Worm (Caenorhabditis elegans) whole organism, L1 larva: ENCODE measurements around the gene acbp-4.

Experiments
- C04F5.9 ChIP-seq: sonication (generic microtip); optimal IDR thresholded peaks from 2 replicates; lab custom pipeline; 2016; ENCODE audit warnings: missing genetic modification characterization, missing compliant biosample characterization
- C16A3.4 ChIP-seq: fragments of 150-350 bp; optimal IDR thresholded peaks from 2 replicates; lab custom pipeline; 2014; ENCODE audit warnings: missing biosample characterization, missing genetic modification characterization
- C34B4.2 ChIP-seq: sonication (generic microtip); optimal IDR thresholded peaks from 2 replicates; lab custom pipeline; 2017; ENCODE audit warnings: mild to moderate bottlenecking, missing genetic modification characterization, missing compliant biosample characterization
- ceh-88 ChIP-seq: fragments of 200-800 bp; sonication (Bioruptor generic); IDR thresholded peaks from 2 replicates; pipeline ENCODE4 v1.3.6; 2022; ENCODE audit warnings: missing genetic modification characterization, missing compliant biosample characterization
- ces-1 ChIP-seq: fragments of 150-350 bp; optimal IDR thresholded peaks from 2 replicates; lab custom pipeline; 2014; ENCODE audit warnings: missing biosample characterization, missing genetic modification reagents, missing genetic modification characterization
- dpl-1 ChIP-seq, 3 experiments: fragments of 150-350 bp in 2 of 3; sonication (generic microtip) in 1 of 3; optimal IDR thresholded peaks; 2 replicates each; lab custom pipeline; 2014 to 2017; ENCODE audit warnings: missing biosample characterization in 3 of 3, missing genetic modification characterization in 3 of 3, missing genetic modification reagents in 3 of 3
- dsc-1 ChIP-seq: sonication (generic microtip); optimal IDR thresholded peaks from 2 replicates; lab custom pipeline; 2016; ENCODE audit warnings: mild to moderate bottlenecking, missing genetic modification characterization, missing compliant biosample characterization
- efl-1 ChIP-seq, 4 experiments: fragments of 150-350 bp; optimal IDR thresholded peaks in 3 of 4; peaks in 1 of 4; 1 replicate in 1 of 4; 2 replicates in 3 of 4; lab custom pipeline; 2014; ENCODE audit warnings: missing biosample characterization in 2 of 4, missing genetic modification characterization in 2 of 4, missing genetic modification reagents in 2 of 4
- egl-13 ChIP-seq: sonication (generic microtip); optimal IDR thresholded peaks from 2 replicates; lab custom pipeline; 2016; ENCODE audit warnings: missing genotype, missing genetic modification reagents, missing genetic modification characterization, missing compliant biosample characterization
- egl-27 ChIP-seq, 2 experiments: fragments of 150-350 bp in 1 of 2; sonication (generic microtip); optimal IDR thresholded peaks; 3 replicates each; lab custom pipeline; 2017 to 2018; ENCODE audit warnings: missing biosample characterization in 2 of 2, missing genetic modification characterization in 2 of 2, missing genetic modification reagents in 2 of 2
- elt-3 ChIP-seq, 6 experiments: fragments of 150-350 bp in 1 of 6; sonication (generic microtip); optimal IDR thresholded peaks; 2 replicates each; lab custom pipeline; 2017 to 2018; ENCODE audit warnings: missing biosample characterization in 6 of 6, missing genetic modification characterization in 6 of 6, inconsistent platforms in 1 of 6
- ets-5 ChIP-seq: fragments of 200-800 bp; sonication (Bioruptor generic); IDR thresholded peaks from 2 replicates; pipeline ENCODE4 v1.3.6; 2022; ENCODE audit warnings: missing genetic modification characterization, missing compliant biosample characterization
- fkh-10 ChIP-seq: sonication (generic microtip); optimal IDR thresholded peaks from 2 replicates; lab custom pipeline; 2017; ENCODE audit warnings: missing biosample characterization, missing genetic modification reagents, missing genetic modification characterization
- fkh-8 ChIP-seq: sonication (generic microtip); optimal IDR thresholded peaks from 2 replicates; lab custom pipeline; 2016; ENCODE audit warnings: mild to moderate bottlenecking, missing genetic modification characterization, missing compliant biosample characterization
- hlh-4 ChIP-seq: sonication (generic microtip); optimal IDR thresholded peaks from 2 replicates; lab custom pipeline; 2016; ENCODE audit warnings: mild to moderate bottlenecking, missing genetic modification characterization, missing compliant biosample characterization
- hpl-2 ChIP-seq: fragments of 150-350 bp; optimal IDR thresholded peaks from 2 replicates; lab custom pipeline; 2014; ENCODE audit warnings: missing biosample characterization, missing genetic modification reagents, missing genetic modification characterization
- isw-1 ChIP-seq: fragments of 200-800 bp; sonication (Bioruptor generic); IDR thresholded peaks from 2 replicates; pipeline ENCODE4 v1.3.6; 2022; ENCODE audit warnings: missing genetic modification characterization, missing compliant biosample characterization
- lin-14 ChIP-seq: fragments of 200-800 bp; sonication (Bioruptor generic); optimal IDR thresholded peaks from 2 replicates; lab custom pipeline; 2018; ENCODE audit warnings: mild to moderate bottlenecking, missing genetic modification characterization, moderate library complexity, missing compliant biosample characterization
- lin-15B ChIP-seq: fragments of 150-350 bp; sonication (generic microtip); optimal IDR thresholded peaks from 3 replicates; lab custom pipeline; 2014; ENCODE audit warnings: missing biosample characterization, missing genetic modification characterization
- lin-35 ChIP-seq, 2 experiments: fragments of 150-350 bp; optimal IDR thresholded peaks; 2 replicates each; lab custom pipeline; 2014; ENCODE audit warnings: missing biosample characterization in 2 of 2, missing genetic modification characterization in 2 of 2, missing genetic modification reagents in 2 of 2
- lir-3 ChIP-seq: sonication (generic microtip); optimal IDR thresholded peaks from 2 replicates; lab custom pipeline; 2016; ENCODE audit warnings: mild to moderate bottlenecking, missing genetic modification characterization, moderate library complexity, missing compliant biosample characterization; ENCODE audit not compliant: poor library complexity
- lsy-2 ChIP-seq, 2 experiments: fragments of 150-350 bp; optimal IDR thresholded peaks; 2 replicates each; lab custom pipeline; 2014; ENCODE audit warnings: missing biosample characterization in 2 of 2, missing genetic modification characterization in 2 of 2
- nhr-12 ChIP-seq: sonication (generic microtip); optimal IDR thresholded peaks from 2 replicates; lab custom pipeline; 2017; ENCODE audit warnings: missing biosample characterization, missing genetic modification characterization
- nhr-237 ChIP-seq: fragments of 150-350 bp; optimal IDR thresholded peaks from 2 replicates; lab custom pipeline; 2014; ENCODE audit warnings: missing biosample characterization, missing genetic modification characterization
- nhr-28 ChIP-seq: fragments of 150-350 bp; optimal IDR thresholded peaks from 2 replicates; lab custom pipeline; 2014; ENCODE audit warnings: missing biosample characterization, missing genetic modification characterization
- nhr-47 ChIP-seq: sonication (generic microtip); optimal IDR thresholded peaks from 2 replicates; lab custom pipeline; 2016; ENCODE audit warnings: mild to moderate bottlenecking, missing genetic modification characterization, moderate library complexity, missing compliant biosample characterization
- nhr-71 ChIP-seq: sonication (generic microtip); optimal IDR thresholded peaks from 2 replicates; lab custom pipeline; 2016; ENCODE audit warnings: mild to moderate bottlenecking, missing genetic modification characterization, moderate library complexity, missing compliant biosample characterization
- nhr-77 ChIP-seq: fragments of 150-350 bp; optimal IDR thresholded peaks from 2 replicates; lab custom pipeline; 2014; ENCODE audit warnings: missing biosample characterization, missing genetic modification characterization
- nhr-84 ChIP-seq: sonication (generic microtip); optimal IDR thresholded peaks from 2 replicates; lab custom pipeline; 2017; ENCODE audit warnings: missing biosample characterization, missing genetic modification characterization
- nhr-85 ChIP-seq: sonication (generic microtip); peaks from one replicate; lab custom pipeline; 2016; ENCODE audit warnings: missing genetic modification characterization, inconsistent platforms, missing compliant biosample characterization
- skn-1 ChIP-seq: fragments of 150-350 bp; optimal IDR thresholded peaks from 2 replicates; lab custom pipeline; 2014; ENCODE audit warnings: missing biosample characterization, missing genetic modification characterization
- sox-4 ChIP-seq: sonication (generic microtip); optimal IDR thresholded peaks from 2 replicates; lab custom pipeline; 2016; ENCODE audit warnings: missing genetic modification characterization, missing compliant biosample characterization
- tbx-2 ChIP-seq: sonication (generic microtip); optimal IDR thresholded peaks from 2 replicates; lab custom pipeline; 2016; ENCODE audit warnings: missing genetic modification characterization, missing compliant biosample characterization
- unc-86 ChIP-seq: sonication (generic microtip); optimal IDR thresholded peaks from 2 replicates; lab custom pipeline; 2016; ENCODE audit warnings: missing genetic modification characterization, missing compliant biosample characterization
- vab-15 ChIP-seq: sonication (generic microtip); optimal IDR thresholded peaks from 2 replicates; lab custom pipeline; 2017; ENCODE audit warnings: missing genotype, mild to moderate bottlenecking, missing genetic modification characterization, missing compliant biosample characterization

Gene acbp-4

ce11 chrIII:7271083-7271482 is 37.8 kb downstream of the acbp-4 start:
- TF ChIP-seq hlh-4 (tag; lab: Kevin White, UChicago) (no peak), vab-15 (tag; lab: Kevin White, UChicago) (no peak), nhr-85 (no peak), fkh-8 (no peak), C04F5.9 (tag; lab: Kevin White, UChicago) (no peak), lsy-2 (tag; optimal IDR thresholded peaks at IDR 0.05; lab: Kevin White, UChicago) (no peak), efl-1 (optimal IDR thresholded peaks at IDR 0.05; lab: Kevin White, UChicago) (no peak), efl-1 (GFP tag; optimal IDR thresholded peaks at IDR 0.05 in 1 of 2; lab: Kevin White, UChicago) (peak; percentile 4 to 40), nhr-28 (tag; lab: Kevin White, UChicago) (no peak), egl-13 (tag; lab: Kevin White, UChicago) (no peak), dsc-1 (tag; lab: Kevin White, UChicago) (no peak), skn-1 (tag; lab: Kevin White, UChicago) (peak; percentile 19), dpl-1 (GFP tag; optimal IDR thresholded peaks at IDR 0.05; lab: Kevin White, UChicago) (no peak), lin-35 (GFP tag; optimal IDR thresholded peaks at IDR 0.05; lab: Kevin White, UChicago) (peak in 1 of 2 experiments; percentile 47), nhr-47 (no peak), elt-3 (tag; optimal IDR thresholded peaks at IDR 0.05; lab: Kevin White, UChicago) (peak in 1 of 6 experiments; percentile 53), ces-1 (no peak), nhr-84 (tag; lab: Kevin White, UChicago) (no peak), tbx-2 (tag; lab: Kevin White, UChicago) (no peak), C16A3.4 (no peak), C34B4.2 (tag; lab: Kevin White, UChicago) (no peak), nhr-71 (tag; lab: Kevin White, UChicago) (peak; percentile 9), isw-1 (GFP tag; lab: Robert Waterston, UW) (no peak), lin-14 (GFP tag; lab: Kevin White, UChicago) (peak; percentile 34), lir-3 (tag; lab: Kevin White, UChicago) (no peak), unc-86 (tag; lab: Kevin White, UChicago) (no peak), nhr-237 (tag; lab: Kevin White, UChicago) (no peak), egl-27 (tag; optimal IDR thresholded peaks at IDR 0.05; lab: Kevin White, UChicago) (no peak), sox-4 (no peak), hpl-2 (no peak)

- TF ChIP-seq lin-15B: no peak
These were observed 45.9 kb downstream of the acbp-4 start for ce11 chrIII:7263028-7263427.

DNA sequence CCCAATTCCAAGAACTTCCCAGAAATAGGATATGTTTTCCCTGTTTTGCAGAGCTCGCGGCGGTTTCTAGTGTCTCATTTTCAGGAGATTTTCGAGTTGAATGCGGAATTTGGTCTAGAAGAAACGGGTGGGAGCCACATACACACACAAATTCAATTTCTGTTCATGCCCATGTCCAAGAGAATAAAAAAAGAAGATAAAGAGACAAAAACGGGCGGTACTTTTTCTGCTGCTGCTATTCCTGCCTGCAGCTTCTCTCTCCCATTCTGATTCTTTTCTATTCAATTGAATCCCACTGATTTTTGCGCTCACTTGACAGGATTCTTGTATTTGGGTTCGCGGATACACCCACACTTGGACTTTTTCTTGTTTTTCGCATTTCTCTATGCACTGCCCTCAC is 46.3 kb downstream of the acbp-4 start:
- peak; percentile 34 for TF ChIP-seq lin-14 (GFP tag; lab: Kevin White, UChicago)
- no peak for TF ChIP-seq nhr-77
- peak; percentile 50 for TF ChIP-seq fkh-10 (GFP tag; lab: Kevin White, UChicago)
- no peak for TF ChIP-seq nhr-12 (tag; lab: Kevin White, UChicago)
- TF ChIP-seq ceh-88: no peak

- TF ChIP-seq lin-14 (GFP tag; lab: Kevin White, UChicago) (peak; percentile 18), ets-5 (GFP tag; lab: Robert Waterston, UW) (no peak), fkh-10 (GFP tag; lab: Kevin White, UChicago) (peak; percentile 88)
These were observed 50.0 kb downstream of the acbp-4 start, which contains the start of gene B0361.4 for ce11 chrIII:7258931-7259330. B0361.4 (plus strand) TSS chrIII:7258991.
